Worm (Caenorhabditis elegans): ENCODE measurements around the gene C14A4.13.

DNA sequence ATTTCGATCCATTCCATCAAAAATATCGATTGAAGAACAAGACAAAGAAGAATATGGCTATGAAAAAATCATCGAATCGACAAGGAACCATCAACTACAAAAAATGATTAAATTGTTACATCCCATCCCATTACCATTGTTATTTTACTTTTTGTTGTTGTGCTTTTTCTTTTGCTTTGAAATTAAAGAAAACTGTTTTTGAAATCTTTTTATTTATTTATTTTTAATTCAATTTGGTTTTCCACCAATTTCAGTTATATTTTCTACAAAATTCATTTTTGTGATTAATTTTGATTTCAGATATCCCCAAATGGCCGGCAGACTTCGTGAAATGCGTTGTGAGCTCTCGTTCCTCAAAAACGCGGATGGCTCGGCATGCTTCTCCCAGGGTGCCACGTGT is 25.8 kb upstream of the C14A4.13 start, which contains the start of gene crn-5:
- TF ChIP-seq him-1 (tag; optimal IDR thresholded peaks at IDR 0.05) (no peak), dao-5 (tag; optimal IDR thresholded peaks at IDR 0.05) (no peak), W03F9.2 (tag; optimal IDR thresholded peaks at IDR 0.05) (no peak)

Measured in whole organism, L4/young adult.